Worm (Caenorhabditis elegans): ENCODE results near the gene C56G2.22.
A peak's percentile ranks its signal among the peaks of the same experiment; 100 is the strongest.

C56G2.22 gene

DNA sequence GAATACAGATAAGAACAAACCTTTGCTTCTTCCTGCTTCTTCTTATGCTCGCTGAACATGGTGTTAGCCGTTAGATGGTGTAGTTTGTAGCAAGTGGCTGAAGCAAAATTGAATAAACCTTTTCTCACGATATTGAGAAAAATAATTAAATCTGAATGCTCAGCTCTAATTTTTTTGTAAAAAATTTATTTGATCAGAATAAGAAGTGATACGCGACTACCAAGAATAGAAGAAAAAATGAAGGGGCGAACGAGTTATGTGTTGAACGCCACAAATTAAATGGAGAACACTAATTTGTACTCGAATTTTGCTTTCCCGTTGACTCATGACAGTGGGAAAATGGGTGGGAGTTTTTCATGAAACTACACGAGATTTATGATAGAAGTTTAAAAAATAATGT lies 3.0 kb upstream of the C56G2.22 start, which contains the start of gene C56G2.9:
Gene C56G2.9 (minus strand): TSS at position 101 of the 400 bp plus-strand sequence.
- TF ChIP-seq hlh-1 (tag; optimal IDR thresholded peaks at IDR 0.05) (no peak), sptf-1 (tag; optimal IDR thresholded peaks at IDR 0.05) (no peak), lin-13 (tag; optimal IDR thresholded peaks at IDR 0.05) (no peak), mep-1 (tag; optimal IDR thresholded peaks at IDR 0.05) (no peak), lin-32 (GFP tag; optimal IDR thresholded peaks at IDR 0.05) (no peak), ham-2 (GFP tag; optimal IDR thresholded peaks at IDR 0.05) (no peak), unc-62 (GFP tag; optimal IDR thresholded peaks at IDR 0.05) (no peak), cnd-1 (tag; optimal IDR thresholded peaks at IDR 0.05) (no peak), ceh-43 (GFP tag; optimal IDR thresholded peaks at IDR 0.05) (no peak), sem-2 (GFP tag; optimal IDR thresholded peaks at IDR 0.05) (no peak), snpc-4 (tag; optimal IDR thresholded peaks at IDR 0.05) (no peak), unc-120 (tag; optimal IDR thresholded peaks at IDR 0.05; ENCODE audit: poor library complexity, severe bottlenecking) (no peak), M03D4.4 (tag; optimal IDR thresholded peaks at IDR 0.05) (no peak), pha-4 (tag; optimal IDR thresholded peaks at IDR 0.05) (no peak), blmp-1 (tag; optimal IDR thresholded peaks at IDR 0.05) (no peak), nhr-76 (tag; optimal IDR thresholded peaks at IDR 0.05) (no peak)

ce11 chrIII:6344737-6345136 lies 1.5 kb upstream of the C56G2.22 start:
- TF ChIP-seq ceh-83 (GFP tag; optimal IDR thresholded peaks at IDR 0.05): no peak
- peak; percentile 81 for TF ChIP-seq nhr-237 (tag; optimal IDR thresholded peaks at IDR 0.05)
- TF ChIP-seq ztf-11 (tag; optimal IDR thresholded peaks at IDR 0.05): no peak
- peak; percentile 32 for TF ChIP-seq unc-120 (tag; optimal IDR thresholded peaks at IDR 0.05; ENCODE audit: poor library complexity, severe bottlenecking)
- peak; percentile 54 for TF ChIP-seq ces-1 (GFP tag; optimal IDR thresholded peaks at IDR 0.05)
- TF ChIP-seq nhr-28 (tag; optimal IDR thresholded peaks at IDR 0.05): no peak
- no peak for TF ChIP-seq nhr-2 (tag; optimal IDR thresholded peaks at IDR 0.05)
- TF ChIP-seq hlh-1 (tag; optimal IDR thresholded peaks at IDR 0.05): peak; percentile 55
- TF ChIP-seq lin-13 (tag; optimal IDR thresholded peaks at IDR 0.05): peak; percentile 63
- TF ChIP-seq cnd-1 (tag; optimal IDR thresholded peaks at IDR 0.05): peak; percentile 71
- TF ChIP-seq mep-1 (tag; optimal IDR thresholded peaks at IDR 0.05): peak; percentile 84
- TF ChIP-seq drap-1 (GFP tag; optimal IDR thresholded peaks at IDR 0.05): peak; percentile 52
- peak; percentile 18 for TF ChIP-seq elt-3 (tag; optimal IDR thresholded peaks at IDR 0.05)
- TF ChIP-seq lsy-2 (tag; optimal IDR thresholded peaks at IDR 0.05): peak; percentile 96
- TF ChIP-seq pha-4 (tag; optimal IDR thresholded peaks at IDR 0.05): peak; percentile 70
- no peak for TF ChIP-seq flh-1 (GFP tag; optimal IDR thresholded peaks at IDR 0.05)
- TF ChIP-seq nhr-76 (tag; optimal IDR thresholded peaks at IDR 0.05): no peak
- TF ChIP-seq mab-5 (tag; optimal IDR thresholded peaks at IDR 0.05): peak; percentile 20
- TF ChIP-seq ceh-39 (tag; optimal IDR thresholded peaks at IDR 0.05): peak; percentile 56
- no peak for TF ChIP-seq lin-32 (GFP tag; optimal IDR thresholded peaks at IDR 0.05)
- peak; percentile 61 for TF ChIP-seq sptf-1 (tag; optimal IDR thresholded peaks at IDR 0.05)

ce11 chrIII:6348578-6348977 lies 2.3 kb downstream of the C56G2.22 start:
- TF ChIP-seq lin-13 (tag; optimal IDR thresholded peaks at IDR 0.05): no peak
- TF ChIP-seq elt-1 (tag; optimal IDR thresholded peaks at IDR 0.05; ENCODE audit: borderline replicate concordance, insufficient read depth): no peak
- TF ChIP-seq flh-1 (GFP tag; optimal IDR thresholded peaks at IDR 0.05): no peak
- TF ChIP-seq nhr-2 (tag; optimal IDR thresholded peaks at IDR 0.05): no peak

- TF ChIP-seq elt-3 (tag; optimal IDR thresholded peaks at IDR 0.05) (no peak), unc-62 (GFP tag; optimal IDR thresholded peaks at IDR 0.05) (no peak), drap-1 (GFP tag; optimal IDR thresholded peaks at IDR 0.05) (no peak)
Measured at ce11 chrIII:6350424-6350823, 4.2 kb downstream of the C56G2.22 start.

DNA sequence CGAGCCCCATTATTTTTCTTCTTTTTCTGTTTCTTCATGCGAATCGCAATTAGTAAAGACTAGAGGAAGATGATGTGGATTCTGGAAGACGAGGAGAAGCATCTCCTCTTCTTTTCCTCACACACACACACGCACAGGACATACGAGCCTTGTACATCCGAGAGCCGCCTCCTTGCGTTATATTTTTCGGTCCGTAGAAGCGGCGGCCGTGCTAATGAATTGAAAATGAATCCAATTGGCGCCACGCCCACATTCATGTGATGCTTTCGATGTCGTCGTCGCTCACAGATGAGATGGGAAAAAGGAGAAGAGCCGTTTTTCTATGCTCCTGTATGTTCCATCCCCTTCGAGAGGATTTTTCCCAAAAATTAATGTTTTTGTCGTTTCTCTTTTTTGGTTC lies 5.2 kb downstream of the C56G2.22 start:
- TF ChIP-seq ceh-43 (GFP tag; optimal IDR thresholded peaks at IDR 0.05): no peak
- TF ChIP-seq elt-3 (tag; optimal IDR thresholded peaks at IDR 0.05): no peak
- no peak for TF ChIP-seq unc-120 (tag; optimal IDR thresholded peaks at IDR 0.05; ENCODE audit: poor library complexity, severe bottlenecking)

DNA sequence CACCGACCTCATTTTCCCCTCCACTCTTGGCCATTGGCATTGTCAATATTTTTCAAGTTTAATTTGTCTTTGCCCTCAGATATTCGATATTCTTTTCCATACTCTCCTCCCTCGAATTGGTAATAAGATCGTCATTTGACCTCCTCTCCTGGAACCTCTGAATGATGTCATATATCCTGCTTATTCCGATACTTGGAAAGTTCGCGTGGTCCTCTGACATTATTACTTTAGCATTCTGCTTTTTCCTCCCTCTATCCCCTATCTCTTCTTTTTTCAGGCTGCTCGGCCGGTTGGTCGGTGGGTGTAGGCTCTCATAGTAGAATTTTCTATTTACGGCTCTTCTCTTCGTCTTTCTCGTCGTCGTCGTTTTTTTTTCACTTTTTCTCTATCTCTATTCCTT lies 6.2 kb downstream of the C56G2.22 start:
- TF ChIP-seq flh-1 (GFP tag; optimal IDR thresholded peaks at IDR 0.05) (no peak), M03D4.4 (tag; optimal IDR thresholded peaks at IDR 0.05) (no peak)
